Fruit fly (Drosophila melanogaster) whole organism, prepupa: ENCODE measurements around the gene CG12316.

ENCODE experiments used
- CG10631 ChIP-seq: fragments of 200-800 bp; sonication (Bioruptor generic); optimal IDR thresholded peaks from 2 replicates; lab custom pipeline; 2016; ENCODE audit warnings: missing biosample characterization, missing genetic modification characterization
- CG11294 ChIP-seq: fragments of 200-800 bp; sonication (Bioruptor generic); IDR thresholded peaks from 2 replicates; pipeline ENCODE4 v1.3.6; 2022; ENCODE audit warnings: missing biosample characterization, missing genetic modification characterization
- CG1621 ChIP-seq: fragments of 200-800 bp; sonication (Bioruptor generic); optimal IDR thresholded peaks from 3 replicates; lab custom pipeline; 2018; ENCODE audit warnings: missing biosample characterization, mild to moderate bottlenecking, missing genetic modification characterization
- Gug ChIP-seq: fragments of 200-800 bp; sonication (Bioruptor generic); IDR thresholded peaks from 2 replicates; pipeline ENCODE4 v1.3.6; 2022; ENCODE audit warnings: missing biosample characterization, missing genetic modification characterization
- fd59A ChIP-seq: fragments of 200-800 bp; sonication (Bioruptor generic); optimal IDR thresholded peaks from 2 replicates; lab custom pipeline; 2017; ENCODE audit warnings: missing biosample characterization, mild to moderate bottlenecking, missing genetic modification characterization, missing genetic modification reagents
- fd85E ChIP-seq: fragments of 200-800 bp; sonication (Bioruptor generic); optimal IDR thresholded peaks from 3 replicates; lab custom pipeline; 2016; ENCODE audit warnings: missing biosample characterization, missing genetic modification characterization
- spab ChIP-seq: fragments of 200-800 bp; sonication (Bioruptor generic); optimal IDR thresholded peaks from 2 replicates; lab custom pipeline; 2017; ENCODE audit warnings: missing biosample characterization, mild to moderate bottlenecking, missing genetic modification characterization, missing genetic modification reagents
- topi ChIP-seq: fragments of 200-800 bp; sonication (Bioruptor generic); optimal IDR thresholded peaks from 3 replicates; lab custom pipeline; 2016; ENCODE audit warnings: missing biosample characterization, missing genetic modification characterization

- TF ChIP-seq CG11294 (GFP tag; lab: Robert Waterston, UW) (no peak), CG1621 (no peak), topi (GFP tag; lab: Kevin White, UChicago) (no peak), spab (no peak), fd85E (GFP tag; lab: Kevin White, UChicago) (no peak), CG10631 (GFP tag; lab: Kevin White, UChicago) (no peak), Gug (no peak), fd59A (no peak)
Observed at dm6 chr3L:15116536-15116935, 20.2 kb downstream of the CG12316 start, which contains the start of gene Cep135.
